Worm (Caenorhabditis elegans): ENCODE results near the gene fbxa-144.

DNA sequence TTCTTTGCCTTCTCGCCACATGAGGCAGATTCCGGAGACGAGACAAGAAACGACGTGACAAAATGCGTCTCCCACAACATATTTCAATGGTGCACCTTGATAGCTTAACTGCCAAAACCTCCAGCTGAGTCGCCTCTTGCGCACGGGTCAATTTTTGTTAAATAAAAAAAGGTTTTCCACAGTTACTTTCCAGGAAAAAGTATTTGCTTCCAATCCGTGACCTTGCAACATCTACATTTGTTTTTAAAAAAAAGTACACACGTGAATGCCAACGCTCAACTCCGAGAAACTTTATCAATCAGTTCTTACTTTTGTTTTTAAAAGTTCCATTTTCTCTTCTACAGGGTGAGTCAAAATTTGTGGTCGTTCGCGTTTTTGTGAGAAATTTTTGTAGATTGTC lies 38.3 kb downstream of the fbxa-144 start, which contains the start of gene F22B8.7:
- TF ChIP-seq ceh-9 (tag; optimal IDR thresholded peaks at IDR 0.05) (no peak), fkh-10 (GFP tag; optimal IDR thresholded peaks at IDR 0.05) (no peak), unc-62 (GFP tag; optimal IDR thresholded peaks at IDR 0.05) (no peak), eor-1 (tag; optimal IDR thresholded peaks at IDR 0.05) (no peak), ceh-28 (tag; optimal IDR thresholded peaks at IDR 0.05) (no peak), elt-2 (tag; optimal IDR thresholded peaks at IDR 0.05) (no peak), elt-1 (tag; optimal IDR thresholded peaks at IDR 0.05) (no peak), nhr-12 (tag; optimal IDR thresholded peaks at IDR 0.05) (no peak), mdl-1 (tag; optimal IDR thresholded peaks at IDR 0.05) (no peak), lin-39 (tag; optimal IDR thresholded peaks at IDR 0.05) (no peak), nhr-237 (tag; optimal IDR thresholded peaks at IDR 0.05) (no peak)

All from whole organism, L3 larva.